Worm (Caenorhabditis elegans): ENCODE measurements around the gene btb-8.

ce11 chrII:1731932-1732331 is 9.4 kb downstream of the btb-8 start, which contains the start of gene ceh-82:
- no peak for TF ChIP-seq ama-1 (optimal IDR thresholded peaks at IDR 0.05)
- TF ChIP-seq lsy-2 (tag; optimal IDR thresholded peaks at IDR 0.05), result no peak
- TF ChIP-seq elt-3 (tag; optimal IDR thresholded peaks at IDR 0.05), result no peak
- no peak for TF ChIP-seq unc-62 (GFP tag; optimal IDR thresholded peaks at IDR 0.05)
- TF ChIP-seq blmp-1 (tag; optimal IDR thresholded peaks at IDR 0.05; ENCODE audit: insufficient read depth), result no peak
- TF ChIP-seq ztf-11 (tag; optimal IDR thresholded peaks at IDR 0.05), result no peak
- no peak for TF ChIP-seq lin-13 (GFP tag; optimal IDR thresholded peaks at IDR 0.05)
- no peak for TF ChIP-seq aly-2 (tag; optimal IDR thresholded peaks at IDR 0.05)
- TF ChIP-seq egl-27 (tag; optimal IDR thresholded peaks at IDR 0.05), result no peak
